Worm (Caenorhabditis elegans) whole organism, early embryonic: ENCODE results near the gene str-60.

Experiments
- B0310.2 ChIP-seq: sonication (generic microtip); optimal IDR thresholded peaks from 2 replicates; lab custom pipeline; 2016; ENCODE audit warnings: mild to moderate bottlenecking, missing genetic modification characterization, missing compliant biosample characterization
- F13C5.2 ChIP-seq: sonication (generic microtip); optimal IDR thresholded peaks from 2 replicates; lab custom pipeline; 2017; ENCODE audit warnings: mild to moderate bottlenecking, missing genetic modification characterization, inconsistent platforms, missing compliant biosample characterization
- aly-1 ChIP-seq: sonication (generic microtip); optimal IDR thresholded peaks from 2 replicates; lab custom pipeline; 2016; ENCODE audit warnings: missing genetic modification characterization, missing compliant biosample characterization
- ama-1 ChIP-seq: fragments of 150-350 bp; optimal IDR thresholded peaks from 2 replicates; lab custom pipeline; 2014
- ceh-36 ChIP-seq: sonication (generic microtip); optimal IDR thresholded peaks from 2 replicates; lab custom pipeline; 2016; ENCODE audit warnings: missing genetic modification characterization, inconsistent platforms, missing compliant biosample characterization
- flt-1 ChIP-seq: fragments of 200-800 bp; sonication (Bioruptor generic); IDR thresholded peaks from 2 replicates; pipeline ENCODE4 v1.3.6; 2022; ENCODE audit warnings: missing genetic modification characterization, missing compliant biosample characterization
- hmbx-1 ChIP-seq: sonication (generic microtip); optimal IDR thresholded peaks from 2 replicates; lab custom pipeline; 2016; ENCODE audit warnings: mild to moderate bottlenecking, missing genetic modification characterization, missing compliant biosample characterization
- hmg-4 ChIP-seq: fragments of 200-800 bp; sonication (Bioruptor generic); optimal IDR thresholded peaks from 2 replicates; lab custom pipeline; 2018; ENCODE audit warnings: mild to moderate bottlenecking, missing genetic modification characterization, missing compliant biosample characterization

- no peak for TF ChIP-seq flt-1 (GFP tag; lab: Robert Waterston, UW)
- TF ChIP-seq ceh-36 (tag; lab: Kevin White, UChicago), result no peak
- no peak for TF ChIP-seq F13C5.2
- TF ChIP-seq ama-1 (lab: Kevin White, UChicago), result no peak
- TF ChIP-seq hmbx-1, result no peak
- TF ChIP-seq aly-1 (tag; lab: Kevin White, UChicago), result no peak
- TF ChIP-seq hmg-4 (GFP tag; lab: Kevin White, UChicago), result no peak
- no peak for TF ChIP-seq B0310.2 (tag; lab: Kevin White, UChicago)
These were observed 27.4 kb upstream of the str-60 start, which contains the start of gene str-57 for ce11 chrV:15870356-15870755.
